Worm (Caenorhabditis elegans) whole organism, L1 larva: ENCODE results near the gene F02C12.1.

Experiments used
- C16A3.4 ChIP-seq: fragments of 150-350 bp; optimal IDR thresholded peaks from 2 replicates; lab custom pipeline; 2014; ENCODE audit warnings: missing biosample characterization, missing genetic modification characterization
- F16B12.6 ChIP-seq: fragments of 150-350 bp; optimal IDR thresholded peaks from 2 replicates; lab custom pipeline; 2014; ENCODE audit warnings: missing biosample characterization, missing genetic modification characterization
- Y116A8C.19 ChIP-seq: sonication (generic microtip); optimal IDR thresholded peaks from 2 replicates; lab custom pipeline; 2016; ENCODE audit warnings: missing compliant biosample characterization, missing genetic modification characterization, borderline replicate concordance
- aha-1 ChIP-seq: fragments of 150-350 bp; optimal IDR thresholded peaks from 2 replicates; lab custom pipeline; 2014; ENCODE audit warnings: missing biosample characterization, missing genetic modification characterization
- alr-1 ChIP-seq: fragments of 200-800 bp; sonication (Bioruptor generic); optimal IDR thresholded peaks from 2 replicates; lab custom pipeline; 2018; ENCODE audit warnings: borderline replicate concordance, mild to moderate bottlenecking, missing genetic modification characterization, missing compliant biosample characterization
- ama-1 ChIP-seq: fragments of 150-350 bp; optimal IDR thresholded peaks from 2 replicates; lab custom pipeline; 2014
- blmp-1 ChIP-seq: fragments of 150-350 bp; optimal IDR thresholded peaks from 2 replicates; lab custom pipeline; 2014; ENCODE audit warnings: missing biosample characterization, missing genetic modification characterization
- ceh-8 ChIP-seq: fragments of 200-800 bp; sonication (Bioruptor generic); optimal IDR thresholded peaks from 2 replicates; lab custom pipeline; 2018; ENCODE audit warnings: mild to moderate bottlenecking, missing genetic modification characterization, moderate library complexity, missing compliant biosample characterization
- ceh-90 ChIP-seq: sonication (generic microtip); optimal IDR thresholded peaks from 2 replicates; lab custom pipeline; 2016; ENCODE audit warnings: missing genetic modification characterization, missing compliant biosample characterization
- ces-1 ChIP-seq: fragments of 150-350 bp; optimal IDR thresholded peaks from 2 replicates; lab custom pipeline; 2014; ENCODE audit warnings: missing biosample characterization, missing genetic modification reagents, missing genetic modification characterization
- dsc-1 ChIP-seq: sonication (generic microtip); optimal IDR thresholded peaks from 2 replicates; lab custom pipeline; 2016; ENCODE audit warnings: mild to moderate bottlenecking, missing genetic modification characterization, missing compliant biosample characterization
- efl-1 ChIP-seq, 4 experiments: fragments of 150-350 bp; optimal IDR thresholded peaks in 3 of 4; peaks in 1 of 4; 1 replicate in 1 of 4; 2 replicates in 3 of 4; lab custom pipeline; 2014; ENCODE audit warnings: missing biosample characterization in 2 of 4, missing genetic modification characterization in 2 of 4, missing genetic modification reagents in 2 of 4
- egl-13 ChIP-seq: sonication (generic microtip); optimal IDR thresholded peaks from 2 replicates; lab custom pipeline; 2016; ENCODE audit warnings: missing genotype, missing genetic modification reagents, missing genetic modification characterization, missing compliant biosample characterization
- egl-27 ChIP-seq, 2 experiments: fragments of 150-350 bp in 1 of 2; sonication (generic microtip); optimal IDR thresholded peaks; 3 replicates each; lab custom pipeline; 2017 to 2018; ENCODE audit warnings: missing biosample characterization in 2 of 2, missing genetic modification characterization in 2 of 2, missing genetic modification reagents in 2 of 2
- elt-2 ChIP-seq: sonication (generic microtip); optimal IDR thresholded peaks from 2 replicates; lab custom pipeline; 2016; ENCODE audit warnings: missing genetic modification characterization, mild to moderate bottlenecking, inconsistent platforms, missing compliant biosample characterization, missing genetic modification reagents
- elt-3 ChIP-seq, 6 experiments: fragments of 150-350 bp in 1 of 6; sonication (generic microtip); optimal IDR thresholded peaks; 2 replicates each; lab custom pipeline; 2017 to 2018; ENCODE audit warnings: missing biosample characterization in 6 of 6, missing genetic modification characterization in 6 of 6, inconsistent platforms in 1 of 6
- fkh-10 ChIP-seq: sonication (generic microtip); optimal IDR thresholded peaks from 2 replicates; lab custom pipeline; 2017; ENCODE audit warnings: missing biosample characterization, missing genetic modification reagents, missing genetic modification characterization
- fkh-4 ChIP-seq: sonication (generic microtip); optimal IDR thresholded peaks from 2 replicates; lab custom pipeline; 2016; ENCODE audit warnings: missing compliant biosample characterization, missing genetic modification characterization, borderline replicate concordance
- fkh-8 ChIP-seq: sonication (generic microtip); optimal IDR thresholded peaks from 2 replicates; lab custom pipeline; 2016; ENCODE audit warnings: mild to moderate bottlenecking, missing genetic modification characterization, missing compliant biosample characterization
- fos-1 ChIP-seq: fragments of 150-350 bp; optimal IDR thresholded peaks from 2 replicates; lab custom pipeline; 2014; ENCODE audit warnings: missing biosample characterization, missing genetic modification characterization
- hpl-2 ChIP-seq: fragments of 150-350 bp; optimal IDR thresholded peaks from 2 replicates; lab custom pipeline; 2014; ENCODE audit warnings: missing biosample characterization, missing genetic modification reagents, missing genetic modification characterization
- irx-1 ChIP-seq: sonication (generic microtip); optimal IDR thresholded peaks from 2 replicates; lab custom pipeline; 2016; ENCODE audit warnings: missing genetic modification characterization, missing compliant biosample characterization
- jun-1 ChIP-seq: fragments of 150-350 bp; optimal IDR thresholded peaks from 2 replicates; lab custom pipeline; 2014; ENCODE audit warnings: missing biosample characterization, missing genetic modification reagents, missing genetic modification characterization
- lin-13 ChIP-seq: fragments of 150-350 bp; optimal IDR thresholded peaks from 2 replicates; lab custom pipeline; 2014; ENCODE audit warnings: missing biosample characterization, missing genetic modification reagents, missing genetic modification characterization
- lin-14 ChIP-seq: fragments of 200-800 bp; sonication (Bioruptor generic); optimal IDR thresholded peaks from 2 replicates; lab custom pipeline; 2018; ENCODE audit warnings: mild to moderate bottlenecking, missing genetic modification characterization, moderate library complexity, missing compliant biosample characterization
- lin-35 ChIP-seq, 2 experiments: fragments of 150-350 bp; optimal IDR thresholded peaks; 2 replicates each; lab custom pipeline; 2014; ENCODE audit warnings: missing biosample characterization in 2 of 2, missing genetic modification characterization in 2 of 2, missing genetic modification reagents in 2 of 2
- mdl-1 ChIP-seq, 2 experiments: fragments of 150-350 bp; optimal IDR thresholded peaks; 2 replicates each; lab custom pipeline; 2014 to 2017; ENCODE audit warnings: missing biosample characterization in 2 of 2, missing genetic modification characterization in 2 of 2, inconsistent platforms in 1 of 2
- mef-2 ChIP-seq: fragments of 150-350 bp; optimal IDR thresholded peaks from 2 replicates; lab custom pipeline; 2014; ENCODE audit warnings: missing biosample characterization, missing genetic modification characterization
- nhr-20 ChIP-seq: sonication (generic microtip); optimal IDR thresholded peaks from 2 replicates; lab custom pipeline; 2016; ENCODE audit warnings: mild to moderate bottlenecking, missing genetic modification characterization, missing compliant biosample characterization
- nhr-237 ChIP-seq: fragments of 150-350 bp; optimal IDR thresholded peaks from 2 replicates; lab custom pipeline; 2014; ENCODE audit warnings: missing biosample characterization, missing genetic modification characterization
- nhr-47 ChIP-seq: sonication (generic microtip); optimal IDR thresholded peaks from 2 replicates; lab custom pipeline; 2016; ENCODE audit warnings: mild to moderate bottlenecking, missing genetic modification characterization, moderate library complexity, missing compliant biosample characterization
- nhr-77 ChIP-seq: fragments of 150-350 bp; optimal IDR thresholded peaks from 2 replicates; lab custom pipeline; 2014; ENCODE audit warnings: missing biosample characterization, missing genetic modification characterization
- nhr-85 ChIP-seq: sonication (generic microtip); peaks from one replicate; lab custom pipeline; 2016; ENCODE audit warnings: missing genetic modification characterization, inconsistent platforms, missing compliant biosample characterization
- nhr-90 ChIP-seq: sonication (generic microtip); optimal IDR thresholded peaks from 2 replicates; lab custom pipeline; 2016; ENCODE audit warnings: mild to moderate bottlenecking, missing genetic modification characterization, missing compliant biosample characterization; ENCODE audit not compliant: poor library complexity
- skn-1 ChIP-seq: fragments of 150-350 bp; optimal IDR thresholded peaks from 2 replicates; lab custom pipeline; 2014; ENCODE audit warnings: missing biosample characterization, missing genetic modification characterization
- sox-4 ChIP-seq: sonication (generic microtip); optimal IDR thresholded peaks from 2 replicates; lab custom pipeline; 2016; ENCODE audit warnings: missing genetic modification characterization, missing compliant biosample characterization
- sup-37 ChIP-seq: fragments of 200-800 bp; sonication (Bioruptor generic); optimal IDR thresholded peaks from 2 replicates; lab custom pipeline; 2018; ENCODE audit warnings: mild to moderate bottlenecking, missing genetic modification characterization, missing compliant biosample characterization
- tlp-1 ChIP-seq: fragments of 150-350 bp; optimal IDR thresholded peaks from 2 replicates; lab custom pipeline; 2014; ENCODE audit warnings: missing biosample characterization, missing genetic modification characterization
- unc-130 ChIP-seq: fragments of 150-350 bp; optimal IDR thresholded peaks from 2 replicates; lab custom pipeline; 2017; ENCODE audit warnings: missing biosample characterization, missing genetic modification characterization, inconsistent platforms
- unc-86 ChIP-seq: sonication (generic microtip); optimal IDR thresholded peaks from 2 replicates; lab custom pipeline; 2016; ENCODE audit warnings: missing genetic modification characterization, missing compliant biosample characterization
- unc-98 ChIP-seq: fragments of 200-800 bp; sonication (Bioruptor generic); IDR thresholded peaks from 2 replicates; pipeline ENCODE4 v1.3.6; 2022; ENCODE audit warnings: missing genetic modification characterization, missing compliant biosample characterization
- zag-1 ChIP-seq: fragments of 150-350 bp; optimal IDR thresholded peaks from 2 replicates; lab custom pipeline; 2014; ENCODE audit warnings: missing biosample characterization, missing genetic modification characterization
- ztf-4 ChIP-seq: fragments of 150-350 bp; optimal IDR thresholded peaks from 2 replicates; lab custom pipeline; 2014; ENCODE audit warnings: missing biosample characterization, missing genetic modification characterization

Gene F02C12.1

ce11 chrX:13366955-13367354 lies 34.9 kb upstream of the F02C12.1 start (continued):
- peak; percentile 48 for TF ChIP-seq lin-14 (GFP tag; lab: Kevin White, UChicago)
- no peak for TF ChIP-seq fkh-8 (tag; lab: Kevin White, UChicago)
- TF ChIP-seq unc-86 (tag; lab: Kevin White, UChicago) = no peak
- no peak for TF ChIP-seq F16B12.6 (tag; lab: Kevin White, UChicago)
- no peak for TF ChIP-seq egl-13
- peak in 1 of 2 experiments; percentile 70 for TF ChIP-seq mdl-1 (tag; optimal IDR thresholded peaks at IDR 0.05; lab: Kevin White, UChicago)
- TF ChIP-seq ceh-90 (tag; lab: Kevin White, UChicago) = no peak
- peak; percentile 15 for TF ChIP-seq blmp-1 (tag; lab: Kevin White, UChicago)
- TF ChIP-seq fos-1 (tag; lab: Kevin White, UChicago) = no peak
- peak; percentile 78 for TF ChIP-seq nhr-20
- TF ChIP-seq lin-13 (GFP tag; lab: Kevin White, UChicago) = no peak
- no peak for TF ChIP-seq zag-1
- no peak for TF ChIP-seq irx-1
- TF ChIP-seq aha-1 = no peak
- no peak for TF ChIP-seq mef-2 (tag; lab: Kevin White, UChicago)
- TF ChIP-seq Y116A8C.19 (tag; lab: Kevin White, UChicago) = no peak
- no peak for TF ChIP-seq ceh-8 (GFP tag; lab: Kevin White, UChicago)
- no peak for TF ChIP-seq ama-1 (lab: Kevin White, UChicago)
- TF ChIP-seq nhr-90 (tag; lab: Kevin White, UChicago) = no peak
- no peak for TF ChIP-seq dsc-1 (tag; lab: Kevin White, UChicago)
- no peak for TF ChIP-seq ces-1
- peak in 1 of 6 experiments; percentile 44 for TF ChIP-seq elt-3 (tag; optimal IDR thresholded peaks at IDR 0.05; lab: Kevin White, UChicago)
- peak in 1 of 2 experiments; percentile 56 for TF ChIP-seq lin-35 (GFP tag; optimal IDR thresholded peaks at IDR 0.05; lab: Kevin White, UChicago)
- no peak for TF ChIP-seq alr-1
- TF ChIP-seq unc-98 (GFP tag; lab: Robert Waterston, UW) = no peak
- no peak for TF ChIP-seq nhr-85 (tag; lab: Kevin White, UChicago)
- no peak for TF ChIP-seq skn-1

- TF ChIP-seq lin-14 (GFP tag; lab: Kevin White, UChicago) = peak; percentile 7
- peak in 1 of 2 experiments; percentile 14 for TF ChIP-seq lin-35 (GFP tag; optimal IDR thresholded peaks at IDR 0.05; lab: Kevin White, UChicago)
- no peak for TF ChIP-seq nhr-85 (tag; lab: Kevin White, UChicago)
- TF ChIP-seq mdl-1 (tag; optimal IDR thresholded peaks at IDR 0.05; lab: Kevin White, UChicago) = peak in 1 of 2 experiments; percentile 6
- no peak for TF ChIP-seq hpl-2
- TF ChIP-seq elt-2 (tag; lab: Kevin White, UChicago) = peak; percentile 57
- peak; percentile 5 for TF ChIP-seq nhr-20
- no peak for TF ChIP-seq fkh-10 (GFP tag; lab: Kevin White, UChicago)
- TF ChIP-seq jun-1 = no peak
- peak; percentile 53 for TF ChIP-seq blmp-1 (tag; lab: Kevin White, UChicago)
- TF ChIP-seq elt-3 (tag; optimal IDR thresholded peaks at IDR 0.05; lab: Kevin White, UChicago) = peak in 1 of 6 experiments; percentile 26
- TF ChIP-seq, all 84 proteins: peak for 7
These were observed 33.6 kb upstream of the F02C12.1 start for ce11 chrX:13368283-13368682.

- TF ChIP-seq fkh-4 (tag; lab: Kevin White, UChicago) (no peak), efl-1 (optimal IDR thresholded peaks at IDR 0.05; lab: Kevin White, UChicago) (no peak), efl-1 (GFP tag; optimal IDR thresholded peaks at IDR 0.05 in 1 of 2; lab: Kevin White, UChicago) (peak in 1 of 2 experiments; percentile 62)
These were observed 25.7 kb upstream of the F02C12.1 start for ce11 chrX:13376185-13376584.

ce11 chrX:13376851-13377250 lies 25.0 kb upstream of the F02C12.1 start, which contains the start of the genes C49F8.14 and gem-1:
Gene C49F8.14, minus strand, starts transcription at chrX:13376949.
Gene gem-1, minus strand, starts transcription at chrX:13376992.
- TF ChIP-seq skn-1 = no peak
- TF ChIP-seq alr-1 = no peak
- TF ChIP-seq dsc-1 (tag; lab: Kevin White, UChicago) = no peak
- TF ChIP-seq ceh-90 (tag; lab: Kevin White, UChicago) = no peak
- TF ChIP-seq unc-130 = no peak
- no peak for TF ChIP-seq fkh-8 (tag; lab: Kevin White, UChicago)
- no peak for TF ChIP-seq nhr-77 (tag; lab: Kevin White, UChicago)
- no peak for TF ChIP-seq sox-4
- no peak for TF ChIP-seq nhr-47 (tag; lab: Kevin White, UChicago)
- no peak for TF ChIP-seq ama-1 (lab: Kevin White, UChicago)
- TF ChIP-seq egl-13 = no peak
- TF ChIP-seq ztf-4 (tag; lab: Kevin White, UChicago) = no peak
- TF ChIP-seq nhr-85 (tag; lab: Kevin White, UChicago) = no peak
- TF ChIP-seq tlp-1 (tag; lab: Kevin White, UChicago) = no peak
- no peak for TF ChIP-seq irx-1
- no peak for TF ChIP-seq C16A3.4
- no peak for TF ChIP-seq aha-1
- TF ChIP-seq nhr-237 = no peak
- TF ChIP-seq sup-37 (GFP tag; lab: Kevin White, UChicago) = no peak
- TF ChIP-seq egl-27 (tag; optimal IDR thresholded peaks at IDR 0.05; lab: Kevin White, UChicago) = no peak
